Worm (Caenorhabditis elegans) whole organism, L2 larva: ENCODE data around the gene K07E3.4.
A peak's percentile ranks its signal among the peaks of the same experiment; 100 is the strongest.

Experiments used
- C34F6.9 ChIP-seq: fragments of 150-350 bp; optimal IDR thresholded peaks from 2 replicates; lab custom pipeline; 2014; ENCODE audit warnings: missing biosample characterization, missing genetic modification characterization
- F13H6.1 ChIP-seq: sonication (generic microtip); optimal IDR thresholded peaks from 2 replicates; lab custom pipeline; 2016; ENCODE audit warnings: missing genetic modification characterization, missing compliant biosample characterization
- R02D3.7 ChIP-seq: fragments of 150-350 bp; optimal IDR thresholded peaks from 2 replicates; lab custom pipeline; 2014; ENCODE audit warnings: missing biosample characterization, missing genetic modification characterization
- Y55F3AM.14 ChIP-seq: fragments of 200-800 bp; sonication (Bioruptor generic); optimal IDR thresholded peaks from 2 replicates; lab custom pipeline; 2018; ENCODE audit warnings: mild to moderate bottlenecking, missing genetic modification characterization, missing compliant biosample characterization
- ZK546.5 ChIP-seq: sonication (generic microtip); optimal IDR thresholded peaks from 2 replicates; lab custom pipeline; 2017; ENCODE audit warnings: missing biosample characterization, missing genetic modification characterization
- aly-2 ChIP-seq: fragments of 150-350 bp; optimal IDR thresholded peaks from 2 replicates; lab custom pipeline; 2014; ENCODE audit warnings: missing biosample characterization, missing genetic modification characterization
- ama-1 ChIP-seq: fragments of 150-350 bp; optimal IDR thresholded peaks from 2 replicates; lab custom pipeline; 2018; ENCODE audit warnings: inconsistent platforms
- blmp-1 ChIP-seq: sonication (generic microtip); optimal IDR thresholded peaks from 2 replicates; lab custom pipeline; 2017; ENCODE audit warnings: missing genetic modification characterization, mild to moderate bottlenecking, missing compliant biosample characterization, antibody characterized with exemption, moderate library complexity; ENCODE audit not compliant: insufficient read depth
- ceh-16 ChIP-seq: fragments of 150-350 bp; optimal IDR thresholded peaks from 2 replicates; lab custom pipeline; 2014; ENCODE audit warnings: missing biosample characterization, missing genetic modification characterization
- ceh-82 ChIP-seq: fragments of 150-350 bp; optimal IDR thresholded peaks from 2 replicates; lab custom pipeline; 2014; ENCODE audit warnings: missing biosample characterization, missing genetic modification characterization
- crh-2 ChIP-seq: sonication (generic microtip); optimal IDR thresholded peaks from 2 replicates; lab custom pipeline; 2017; ENCODE audit warnings: missing biosample characterization, missing genetic modification characterization
- dmd-4 ChIP-seq: sonication (generic microtip); optimal IDR thresholded peaks from 2 replicates; lab custom pipeline; 2017; ENCODE audit warnings: missing biosample characterization, missing genetic modification characterization
- egl-27 ChIP-seq: sonication (generic microtip); optimal IDR thresholded peaks from 3 replicates; lab custom pipeline; 2017; ENCODE audit warnings: missing biosample characterization, missing genetic modification reagents, missing genetic modification characterization
- elt-1 ChIP-seq: fragments of 150-350 bp; optimal IDR thresholded peaks from 2 replicates; lab custom pipeline; 2014; ENCODE audit warnings: missing biosample characterization, missing genetic modification characterization
- elt-3 ChIP-seq: sonication (generic microtip); optimal IDR thresholded peaks from 2 replicates; lab custom pipeline; 2017; ENCODE audit warnings: missing biosample characterization, missing genetic modification characterization
- fos-1 ChIP-seq: fragments of 150-350 bp; optimal IDR thresholded peaks from 2 replicates; lab custom pipeline; 2014; ENCODE audit warnings: missing biosample characterization, missing genetic modification characterization
- gmeb-1 ChIP-seq: fragments of 150-350 bp; optimal IDR thresholded peaks from 2 replicates; lab custom pipeline; 2014; ENCODE audit warnings: missing biosample characterization, missing genetic modification characterization
- lin-11 ChIP-seq: fragments of 150-350 bp; sonication (generic microtip); optimal IDR thresholded peaks from 2 replicates; lab custom pipeline; 2014; ENCODE audit warnings: missing biosample characterization, missing genetic modification characterization, inconsistent platforms, mixed read lengths
- lin-13 ChIP-seq: fragments of 150-350 bp; optimal IDR thresholded peaks from 2 replicates; lab custom pipeline; 2014; ENCODE audit warnings: missing biosample characterization, missing genetic modification reagents, missing genetic modification characterization
- lin-39 ChIP-seq: fragments of 150-350 bp; optimal IDR thresholded peaks from 2 replicates; lab custom pipeline; 2014; ENCODE audit warnings: missing biosample characterization, missing genetic modification reagents, missing genetic modification characterization
- lsy-2 ChIP-seq, 2 experiments: fragments of 150-350 bp in 1 of 2; sonication (generic microtip) in 1 of 2; optimal IDR thresholded peaks; 2 replicates each; lab custom pipeline; 2014 to 2017; ENCODE audit warnings: missing biosample characterization in 2 of 2, missing genetic modification characterization in 2 of 2
- mab-5 ChIP-seq: fragments of 150-350 bp; optimal IDR thresholded peaks from 2 replicates; lab custom pipeline; 2014; ENCODE audit warnings: missing biosample characterization, missing genetic modification characterization
- mbf-1 ChIP-seq: sonication (generic microtip); optimal IDR thresholded peaks from 2 replicates; lab custom pipeline; 2017; ENCODE audit warnings: missing biosample characterization, missing genetic modification characterization
- mdl-1 ChIP-seq, 2 experiments: fragments of 150-350 bp in 1 of 2; sonication (generic microtip) in 1 of 2; optimal IDR thresholded peaks; 2 replicates each; lab custom pipeline; 2017; ENCODE audit warnings: missing biosample characterization in 2 of 2, missing genetic modification characterization in 2 of 2
- nhr-10 ChIP-seq: sonication (generic microtip); optimal IDR thresholded peaks from 2 replicates; lab custom pipeline; 2017; ENCODE audit warnings: missing biosample characterization, missing genetic modification characterization
- nhr-11 ChIP-seq: fragments of 150-350 bp; optimal IDR thresholded peaks from 2 replicates; lab custom pipeline; 2014; ENCODE audit warnings: missing biosample characterization, missing genetic modification characterization
- nhr-12 ChIP-seq: fragments of 150-350 bp; optimal IDR thresholded peaks from 2 replicates; lab custom pipeline; 2014; ENCODE audit warnings: missing biosample characterization, missing genetic modification characterization
- nhr-129 ChIP-seq: fragments of 150-350 bp; optimal IDR thresholded peaks from 2 replicates; lab custom pipeline; 2014; ENCODE audit warnings: missing biosample characterization, missing genetic modification characterization
- nhr-21 ChIP-seq: fragments of 150-350 bp; optimal IDR thresholded peaks from 2 replicates; lab custom pipeline; 2014; ENCODE audit warnings: missing biosample characterization, missing genetic modification characterization
- nhr-25 ChIP-seq: fragments of 150-350 bp; sonication (generic microtip); optimal IDR thresholded peaks from 3 replicates; lab custom pipeline; 2014; ENCODE audit warnings: missing biosample characterization, missing genetic modification characterization
- nhr-6 ChIP-seq: fragments of 150-350 bp; optimal IDR thresholded peaks from 2 replicates; lab custom pipeline; 2014; ENCODE audit warnings: missing biosample characterization, missing genetic modification characterization
- nhr-77 ChIP-seq: fragments of 150-350 bp; optimal IDR thresholded peaks from 2 replicates; lab custom pipeline; 2014; ENCODE audit warnings: missing biosample characterization, missing genetic modification characterization
- peb-1 ChIP-seq: fragments of 150-350 bp; optimal IDR thresholded peaks from 2 replicates; lab custom pipeline; 2014; ENCODE audit warnings: missing biosample characterization, missing genetic modification characterization
- sem-4 ChIP-seq: fragments of 150-350 bp; optimal IDR thresholded peaks from 2 replicates; lab custom pipeline; 2014; ENCODE audit warnings: missing biosample characterization, missing genetic modification reagents, missing genetic modification characterization
- skn-1 ChIP-seq: sonication (generic microtip); optimal IDR thresholded peaks from 2 replicates; lab custom pipeline; 2017; ENCODE audit warnings: missing biosample characterization, missing genetic modification characterization
- sma-3 ChIP-seq: sonication (generic microtip); optimal IDR thresholded peaks from 2 replicates; lab custom pipeline; 2016; ENCODE audit warnings: missing genetic modification reagents, missing genetic modification characterization, missing compliant biosample characterization
- sma-9 ChIP-seq, 2 experiments: fragments of 150-350 bp in 1 of 2; sonication (generic microtip) in 1 of 2; optimal IDR thresholded peaks; 2 replicates each; lab custom pipeline; 2014 to 2016; ENCODE audit warnings: missing genetic modification characterization in 2 of 2, mild to moderate bottlenecking in 1 of 2, missing biosample characterization in 1 of 2, missing compliant biosample characterization in 1 of 2, missing genetic modification reagents in 1 of 2, moderate library complexity in 1 of 2
- unc-55 ChIP-seq: fragments of 150-350 bp; sonication (generic microtip); optimal IDR thresholded peaks from 3 replicates; lab custom pipeline; 2014; ENCODE audit warnings: missing biosample characterization, missing genetic modification reagents, missing genetic modification characterization
- ztf-1 ChIP-seq: fragments of 200-800 bp; sonication (Bioruptor generic); conservative IDR thresholded peaks from 2 replicates; pipeline ENCODE4 v1.3.6; 2022; ENCODE audit warnings: missing genetic modification characterization, missing compliant biosample characterization

The K07E3.4 gene

ce11 chrX:8107921-8108320 lies 24.1 kb upstream of the K07E3.4 start, which contains the start of gene K07E3.9:
K07E3.9 (plus strand) TSS chrX:8108221.
- TF ChIP-seq unc-55 (no peak), dmd-4 (tag; lab: Kevin White, UChicago) (no peak), ceh-82 (no peak), fos-1 (tag; lab: Kevin White, UChicago) (no peak), elt-1 (tag; lab: Kevin White, UChicago) (no peak), C34F6.9 (tag; lab: Kevin White, UChicago) (no peak), F13H6.1 (tag; lab: Kevin White, UChicago) (no peak), lin-11 (tag; lab: Kevin White, UChicago) (no peak), lin-39 (tag; lab: Kevin White, UChicago) (no peak), skn-1 (tag; lab: Kevin White, UChicago) (no peak), nhr-11 (tag; lab: Kevin White, UChicago) (no peak), nhr-12 (no peak), mab-5 (tag; lab: Kevin White, UChicago) (no peak), R02D3.7 (tag; lab: Kevin White, UChicago) (no peak)

ce11 chrX:8103899-8104298 lies 20.1 kb upstream of the K07E3.4 start, which contains the start of gene K07E3.2:
K07E3.2 (plus strand) TSS chrX:8104298.
- TF ChIP-seq nhr-25 (tag; lab: Kevin White, UChicago) (peak; percentile 5), nhr-10 (no peak), nhr-12 (no peak), lin-11 (tag; lab: Kevin White, UChicago) (peak; percentile 2), egl-27 (tag; lab: Kevin White, UChicago) (no peak), ama-1 (lab: Kevin White, UChicago) (no peak), nhr-21 (peak; percentile 23), crh-2 (tag; lab: Kevin White, UChicago) (peak; percentile 34), fos-1 (tag; lab: Kevin White, UChicago) (no peak)

DNA sequence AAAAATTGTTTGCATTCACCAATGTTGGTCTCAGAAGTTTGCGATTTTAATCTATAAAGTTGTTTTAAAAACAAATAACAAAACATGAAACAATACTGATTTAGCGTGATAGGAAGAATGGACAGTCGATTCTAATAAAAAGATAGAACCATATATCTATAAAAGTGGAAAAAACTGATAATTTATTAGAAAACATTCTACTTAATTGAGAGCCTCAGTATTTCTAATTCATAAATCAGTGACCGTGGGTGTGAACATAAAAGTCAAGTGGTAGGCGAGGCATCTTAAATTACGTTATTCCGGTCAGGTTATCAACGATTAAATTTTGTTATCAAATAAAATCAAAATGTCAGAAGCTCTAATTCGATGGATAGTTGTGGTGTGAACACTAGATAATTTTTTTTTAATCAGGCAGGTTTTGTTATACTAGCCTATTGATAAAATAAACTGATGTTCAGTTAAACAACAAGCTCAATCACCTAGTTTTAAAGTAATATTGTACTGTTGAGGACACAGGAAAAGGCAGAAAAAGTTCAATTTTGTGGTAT lies 15.1 kb upstream of the K07E3.4 start, which contains the start of gene catp-5:
catp-5 (minus strand) TSS at position 51 of the 548 bp plus-strand sequence.
- TF ChIP-seq sma-3 (GFP tag; lab: Kevin White, UChicago) (no peak), nhr-10 (no peak), nhr-11 (tag; lab: Kevin White, UChicago) (no peak), fos-1 (tag; lab: Kevin White, UChicago) (peak; percentile 40), sem-4 (tag; lab: Kevin White, UChicago) (no peak), peb-1 (tag; lab: Kevin White, UChicago) (no peak), F13H6.1 (tag; lab: Kevin White, UChicago) (no peak)

DNA sequence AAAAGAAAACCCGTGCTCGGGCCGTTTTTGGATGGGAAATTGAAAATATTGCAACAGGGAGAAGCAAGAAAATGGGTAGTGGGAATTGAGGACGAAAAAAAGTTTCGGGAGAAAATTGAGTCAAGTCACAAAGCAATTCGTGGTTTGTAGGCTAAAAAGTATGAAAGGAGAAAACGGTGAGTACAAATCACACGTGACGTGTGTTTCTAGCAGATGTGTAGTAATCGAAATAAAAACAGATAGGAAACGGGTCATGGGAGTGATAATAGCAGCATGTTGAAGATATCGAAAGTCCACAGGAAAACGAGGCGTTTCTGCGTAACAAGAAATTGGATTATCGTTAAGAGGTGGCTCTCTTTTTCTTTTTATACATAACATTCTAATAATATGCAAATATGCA lies 6.1 kb upstream of the K07E3.4 start:
- TF ChIP-seq sma-9 (GFP tag; optimal IDR thresholded peaks at IDR 0.05; lab: Kevin White, UChicago) (peak; percentile 90), sma-9 (tag; optimal IDR thresholded peaks at IDR 0.05; lab: Kevin White, UChicago) (no peak), nhr-6 (tag; lab: Kevin White, UChicago) (peak; percentile 16), blmp-1 (tag; lab: Kevin White, UChicago) (peak; percentile 8), nhr-11 (tag; lab: Kevin White, UChicago) (no peak), mdl-1 (tag; optimal IDR thresholded peaks at IDR 0.05; lab: Kevin White, UChicago) (peak in 1 of 2 experiments; percentile 40), lin-39 (tag; lab: Kevin White, UChicago) (no peak), nhr-21 (peak; percentile 68), nhr-129 (peak; percentile 58), C34F6.9 (tag; lab: Kevin White, UChicago) (peak; percentile 17), lin-11 (tag; lab: Kevin White, UChicago) (no peak), crh-2 (tag; lab: Kevin White, UChicago) (peak; percentile 28)

- TF ChIP-seq elt-1 (tag; lab: Kevin White, UChicago) = no peak
- TF ChIP-seq mbf-1 (tag; lab: Kevin White, UChicago) = no peak
- no peak for TF ChIP-seq lin-13
- no peak for TF ChIP-seq nhr-77 (tag; lab: Kevin White, UChicago)
- no peak for TF ChIP-seq skn-1 (tag; lab: Kevin White, UChicago)
- no peak for TF ChIP-seq Y55F3AM.14 (GFP tag; lab: Kevin White, UChicago)
- peak; percentile 51 for TF ChIP-seq nhr-25 (tag; lab: Kevin White, UChicago)
- no peak for TF ChIP-seq nhr-12
- no peak for TF ChIP-seq ama-1 (lab: Kevin White, UChicago)
- peak; percentile 28 for TF ChIP-seq sma-9 (GFP tag; optimal IDR thresholded peaks at IDR 0.05; lab: Kevin White, UChicago)
- TF ChIP-seq sma-9 (tag; optimal IDR thresholded peaks at IDR 0.05; lab: Kevin White, UChicago) = no peak
- peak; percentile 37 for TF ChIP-seq blmp-1 (tag; lab: Kevin White, UChicago)
- no peak for TF ChIP-seq aly-2 (tag; lab: Kevin White, UChicago)
- no peak for TF ChIP-seq sem-4 (tag; lab: Kevin White, UChicago)
- no peak for TF ChIP-seq dmd-4 (tag; lab: Kevin White, UChicago)
- TF ChIP-seq fos-1 (tag; lab: Kevin White, UChicago) = peak; percentile 56
- TF ChIP-seq ztf-1 (GFP tag; lab: Robert Waterston, UW) = no peak
- TF ChIP-seq elt-3 = no peak
- no peak for TF ChIP-seq lsy-2 (tag; optimal IDR thresholded peaks at IDR 0.05; lab: Kevin White, UChicago)
- no peak for TF ChIP-seq R02D3.7 (tag; lab: Kevin White, UChicago)
- TF ChIP-seq gmeb-1 (tag; lab: Kevin White, UChicago) = no peak
- TF ChIP-seq ZK546.5 = no peak
- no peak for TF ChIP-seq mab-5 (tag; lab: Kevin White, UChicago)
- no peak for TF ChIP-seq egl-27 (tag; lab: Kevin White, UChicago)
- no peak for TF ChIP-seq ceh-16
- no peak for TF ChIP-seq nhr-11 (tag; lab: Kevin White, UChicago)
- peak; percentile 37 for TF ChIP-seq sma-3 (GFP tag; lab: Kevin White, UChicago)
- TF ChIP-seq nhr-21 = no peak
Measured at ce11 chrX:8089266-8089909, 5.6 kb upstream of the K07E3.4 start.
